Worm (Caenorhabditis elegans) whole organism, midembryonic: ENCODE measurements around the gene clc-12.

Experiments
- flt-1 ChIP-seq: fragments of 200-800 bp; sonication (Bioruptor generic); IDR thresholded peaks from 2 replicates; pipeline ENCODE4 v1.3.6; 2022; ENCODE audit warnings: missing genetic modification characterization, missing compliant biosample characterization
- tab-1 ChIP-seq: fragments of 200-800 bp; sonication (Bioruptor generic); IDR thresholded peaks from 2 replicates; pipeline ENCODE4 v1.3.6; 2022; ENCODE audit warnings: missing genetic modification characterization, missing compliant biosample characterization
- ztf-23 ChIP-seq: fragments of 200-800 bp; sonication (Bioruptor generic); IDR thresholded peaks from 2 replicates; pipeline ENCODE4 v1.3.6; 2022; ENCODE audit warnings: missing genetic modification reagents, missing genetic modification characterization, missing compliant biosample characterization
- ztf-29 ChIP-seq: fragments of 200-800 bp; sonication (Bioruptor generic); IDR thresholded peaks from 2 replicates; pipeline ENCODE4 v1.3.6; 2022; ENCODE audit warnings: missing genetic modification reagents, missing genetic modification characterization, missing compliant biosample characterization

DNA sequence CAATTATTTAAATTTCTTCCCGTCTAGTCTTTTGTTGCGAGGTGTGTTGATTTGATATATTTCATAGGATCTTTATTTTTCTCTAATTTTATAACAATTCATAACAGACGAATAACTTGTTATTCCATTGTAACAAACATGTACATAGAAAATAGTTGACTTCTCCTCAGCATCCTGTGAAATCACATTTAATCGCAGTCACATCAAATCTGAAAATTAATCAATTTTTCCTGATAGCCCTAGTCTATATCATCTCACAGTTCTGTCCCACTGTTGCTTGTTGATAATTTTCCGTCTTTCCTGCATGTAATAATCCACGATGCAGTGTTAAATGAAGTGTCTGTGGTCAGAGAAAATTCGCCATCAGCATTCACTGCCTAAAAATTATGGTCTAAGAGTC is 21.4 kb downstream of the clc-12 start:
- no peak for TF ChIP-seq tab-1 (GFP tag; lab: Robert Waterston, UW)
- TF ChIP-seq ztf-23 (GFP tag; lab: Robert Waterston, UW): no peak
- TF ChIP-seq ztf-29 (GFP tag; lab: Robert Waterston, UW): no peak
- no peak for TF ChIP-seq flt-1 (GFP tag; lab: Robert Waterston, UW)
